Fruit fly (Drosophila melanogaster) whole organism, embryonic: ENCODE data around the gene CG17032.

ENCODE experiments used
- Atf-2 ChIP-seq: fragments of 200-800 bp; sonication (Bioruptor generic); optimal IDR thresholded peaks from 2 replicates; lab custom pipeline; 2016; ENCODE audit warnings: missing biosample characterization, missing genetic modification characterization
- Blimp-1 ChIP-seq: fragments of 200-800 bp; sonication (Bioruptor generic); optimal IDR thresholded peaks from 3 replicates; lab custom pipeline; 2018; ENCODE audit warnings: missing biosample characterization, missing genetic modification characterization, mild to moderate bottlenecking, moderate library complexity, missing genetic modification reagents
- BtbVII ChIP-seq: fragments of 200-800 bp; sonication (Bioruptor generic); optimal IDR thresholded peaks from 3 replicates; lab custom pipeline; 2017; ENCODE audit warnings: missing biosample characterization, mild to moderate bottlenecking, missing genetic modification characterization
- CG10543 ChIP-seq: fragments of 200-800 bp; sonication (Bioruptor generic); optimal IDR thresholded peaks from 3 replicates; lab custom pipeline; 2017; ENCODE audit warnings: missing biosample characterization, mild to moderate bottlenecking, missing genetic modification characterization, moderate library complexity
- CG12942 ChIP-seq: fragments of 200-800 bp; sonication (Bioruptor generic); optimal IDR thresholded peaks from 3 replicates; lab custom pipeline; 2016; ENCODE audit warnings: missing biosample characterization, missing genetic modification characterization
- CG15269 ChIP-seq: fragments of 200-800 bp; sonication (Bioruptor generic); optimal IDR thresholded peaks from 2 replicates; lab custom pipeline; 2018; ENCODE audit warnings: missing biosample characterization, mild to moderate bottlenecking, missing genetic modification characterization, moderate library complexity
- CG15696 ChIP-seq: fragments of 200-800 bp; sonication (Bioruptor generic); optimal IDR thresholded peaks from 2 replicates; lab custom pipeline; 2019; ENCODE audit warnings: missing biosample characterization, mild to moderate bottlenecking, missing genetic modification characterization, moderate library complexity
- CG17186 ChIP-seq: fragments of 200-800 bp; sonication (Bioruptor generic); optimal IDR thresholded peaks from 3 replicates; lab custom pipeline; 2017; ENCODE audit warnings: missing biosample characterization, missing genetic modification reagents, missing genetic modification characterization
- CG30403 ChIP-seq: fragments of 200-800 bp; sonication (Bioruptor generic); optimal IDR thresholded peaks from 3 replicates; lab custom pipeline; 2016; ENCODE audit warnings: missing biosample characterization, missing genetic modification characterization
- CG31224 ChIP-seq: fragments of 200-800 bp; sonication (Bioruptor generic); IDR thresholded peaks from 2 replicates; pipeline ENCODE4 v1.3.6; 2022; ENCODE audit warnings: missing biosample characterization, missing genetic modification characterization
- CG32772 ChIP-seq: fragments of 200-800 bp; sonication (Bioruptor generic); IDR thresholded peaks from 2 replicates; pipeline ENCODE4 v1.3.6; 2022; ENCODE audit warnings: missing biosample characterization, missing genetic modification characterization
- CG33557 ChIP-seq: fragments of 200-800 bp; sonication (Bioruptor generic); optimal IDR thresholded peaks from 2 replicates; lab custom pipeline; 2019; ENCODE audit warnings: missing biosample characterization, mild to moderate bottlenecking, missing genetic modification characterization, moderate library complexity
- CG34422 ChIP-seq: fragments of 200-800 bp; sonication (Bioruptor generic); IDR thresholded peaks from 3 replicates; pipeline ENCODE4 v1.3.6; 2022; ENCODE audit warnings: missing biosample characterization, missing genetic modification characterization
- CG4404 ChIP-seq: fragments of 200-800 bp; sonication (Bioruptor generic); IDR thresholded peaks from 2 replicates; pipeline ENCODE4 v1.3.6; 2022; ENCODE audit warnings: missing biosample characterization, missing genetic modification characterization
- CG4730 ChIP-seq: fragments of 200-800 bp; sonication (Bioruptor generic); IDR thresholded peaks from 2 replicates; pipeline ENCODE4 v1.3.6; 2022; ENCODE audit warnings: missing biosample characterization, missing genetic modification characterization
- CG6272 ChIP-seq: fragments of 200-800 bp; sonication (Bioruptor generic); IDR thresholded peaks from 2 replicates; pipeline ENCODE4 v1.3.6; 2022; ENCODE audit warnings: missing biosample characterization, missing genetic modification characterization
- CG8290 ChIP-seq, 3 experiments: fragments of 200-800 bp; sonication (Bioruptor generic); optimal IDR thresholded peaks; 2 replicates each; lab custom pipeline; 2016 to 2019; ENCODE audit warnings: missing biosample characterization in 3 of 3, missing genetic modification characterization in 3 of 3, mild to moderate bottlenecking in 2 of 3, moderate library complexity in 1 of 3
- CG9437 ChIP-seq: fragments of 200-800 bp; sonication (Bioruptor generic); optimal IDR thresholded peaks from 2 replicates; lab custom pipeline; 2018; ENCODE audit warnings: missing biosample characterization, mild to moderate bottlenecking, missing genetic modification characterization
- CoRest ChIP-seq: fragments of 200-800 bp; sonication (Bioruptor generic); optimal IDR thresholded peaks from 3 replicates; lab custom pipeline; 2018; ENCODE audit warnings: missing biosample characterization, mild to moderate bottlenecking, missing genetic modification characterization, moderate library complexity
- D19B ChIP-seq: fragments of 200-800 bp; sonication (Bioruptor generic); optimal IDR thresholded peaks from 2 replicates; lab custom pipeline; 2017; ENCODE audit warnings: missing biosample characterization, mild to moderate bottlenecking, missing genetic modification characterization
- Dll ChIP-seq: fragments of 200-800 bp; sonication (Bioruptor generic); IDR thresholded peaks from 4 replicates; pipeline ENCODE4 v1.3.6; 2022; ENCODE audit warnings: missing biosample characterization, missing genetic modification characterization; ENCODE audit not compliant: partially characterized antibody
- Fer3 ChIP-seq: fragments of 200-800 bp; sonication (Bioruptor generic); optimal IDR thresholded peaks from 2 replicates; lab custom pipeline; 2018; ENCODE audit warnings: missing biosample characterization, mild to moderate bottlenecking, missing genetic modification characterization, moderate library complexity
- HmgD ChIP-seq: fragments of 200-800 bp; sonication (Bioruptor generic); optimal IDR thresholded peaks from 3 replicates; lab custom pipeline; 2016; ENCODE audit warnings: missing biosample characterization, missing genetic modification characterization
- Kr ChIP-seq: fragments of 200-800 bp; sonication (Bioruptor generic); optimal IDR thresholded peaks from 2 replicates; lab custom pipeline; 2017; ENCODE audit warnings: missing biosample characterization, mild to moderate bottlenecking, missing genetic modification characterization
- Mes4 ChIP-seq: fragments of 200-800 bp; sonication (Bioruptor generic); optimal IDR thresholded peaks from 2 replicates; lab custom pipeline; 2016; ENCODE audit warnings: missing biosample characterization, missing genetic modification characterization
- Oaz ChIP-seq: fragments of 200-800 bp; sonication (Bioruptor generic); IDR thresholded peaks from 2 replicates; pipeline ENCODE4 v1.3.6; 2022; ENCODE audit warnings: missing biosample characterization, missing genetic modification characterization
- Spps ChIP-seq: fragments of 200-800 bp; sonication (Bioruptor generic); optimal IDR thresholded peaks from 2 replicates; lab custom pipeline; 2018; ENCODE audit warnings: missing biosample characterization, mild to moderate bottlenecking, missing genetic modification characterization
- al ChIP-seq: fragments of 200-800 bp; sonication (Bioruptor generic); IDR thresholded peaks from 2 replicates; pipeline ENCODE4 v1.3.6; 2022; ENCODE audit warnings: missing biosample characterization, missing genetic modification characterization
- aop ChIP-seq: fragments of 200-800 bp; sonication (Bioruptor generic); IDR thresholded peaks from 2 replicates; pipeline ENCODE4 v1.3.6; 2022; ENCODE audit warnings: missing biosample characterization, missing genetic modification characterization
- ash1 ChIP-seq: fragments of 200-800 bp; sonication (Bioruptor generic); optimal IDR thresholded peaks from 2 replicates; lab custom pipeline; 2018; ENCODE audit warnings: missing biosample characterization, mild to moderate bottlenecking, missing genetic modification characterization
- bcd ChIP-seq: fragments of 200-800 bp; sonication (Bioruptor generic); optimal IDR thresholded peaks from 2 replicates; lab custom pipeline; 2017; ENCODE audit warnings: missing biosample characterization, mild to moderate bottlenecking, missing genetic modification characterization
- chn ChIP-seq: fragments of 200-800 bp; sonication (Bioruptor generic); optimal IDR thresholded peaks from 2 replicates; lab custom pipeline; 2016; ENCODE audit warnings: missing biosample characterization, missing genetic modification characterization
- croc ChIP-seq: fragments of 200-800 bp; sonication (Bioruptor generic); conservative IDR thresholded peaks from 3 replicates; pipeline ENCODE4 v1.3.6; 2022; ENCODE audit warnings: missing biosample characterization, missing genetic modification characterization
- da ChIP-seq: fragments of 200-800 bp; sonication (Bioruptor generic); optimal IDR thresholded peaks from 2 replicates; lab custom pipeline; 2016; ENCODE audit warnings: missing biosample characterization, missing genetic modification characterization
- eve ChIP-seq, 2 experiments: fragments of >200 bp; optimal IDR thresholded peaks; 2 replicates each; lab custom pipeline; 2017; ENCODE audit warnings: missing biosample characterization in 2 of 2, missing genetic modification characterization in 2 of 2
- ftz-f1 ChIP-seq: fragments of 200-800 bp; sonication (Bioruptor generic); optimal IDR thresholded peaks from 2 replicates; lab custom pipeline; 2016; ENCODE audit warnings: missing biosample characterization, missing genetic modification characterization
- gce ChIP-seq: fragments of 200-800 bp; sonication (Bioruptor generic); IDR thresholded peaks from 3 replicates; pipeline ENCODE4 v1.3.6; 2022; ENCODE audit warnings: missing biosample characterization, missing genetic modification characterization
- gcm ChIP-seq: fragments of 200-800 bp; sonication (Bioruptor generic); optimal IDR thresholded peaks from 2 replicates; lab custom pipeline; 2019; ENCODE audit warnings: missing biosample characterization, mild to moderate bottlenecking, missing genetic modification characterization, moderate library complexity
- grau ChIP-seq: fragments of 200-800 bp; optimal IDR thresholded peaks from 3 replicates; lab custom pipeline; 2019; ENCODE audit warnings: missing biosample characterization, mild to moderate bottlenecking, missing genetic modification characterization, moderate library complexity
- gsb-n ChIP-seq: fragments of 200-800 bp; sonication (Bioruptor generic); optimal IDR thresholded peaks from 3 replicates; lab custom pipeline; 2018; ENCODE audit warnings: missing biosample characterization, mild to moderate bottlenecking, missing genetic modification characterization
- jumu ChIP-seq: fragments of 200-800 bp; sonication (Bioruptor generic); optimal IDR thresholded peaks from 3 replicates; lab custom pipeline; 2016; ENCODE audit warnings: missing biosample characterization, missing genetic modification characterization
- nom ChIP-seq: fragments of 200-800 bp; sonication (Bioruptor generic); optimal IDR thresholded peaks from 2 replicates; lab custom pipeline; 2017; ENCODE audit warnings: missing biosample characterization, missing genetic modification characterization, mild to moderate bottlenecking, moderate library complexity, missing genetic modification reagents
- pita ChIP-seq: fragments of 200-800 bp; sonication (Bioruptor generic); optimal IDR thresholded peaks from 2 replicates; lab custom pipeline; 2017; ENCODE audit warnings: missing biosample characterization, mild to moderate bottlenecking, missing genetic modification characterization
- pros ChIP-seq: fragments of 200-800 bp; sonication (Bioruptor generic); optimal IDR thresholded peaks from 3 replicates; lab custom pipeline; 2019; ENCODE audit warnings: missing biosample characterization, mild to moderate bottlenecking, missing genetic modification characterization, moderate library complexity
- slbo ChIP-seq: fragments of 200-800 bp; sonication (Bioruptor generic); IDR thresholded peaks from 2 replicates; pipeline ENCODE4 v1.3.6; 2022; ENCODE audit warnings: missing biosample characterization, missing genetic modification characterization
- usp ChIP-seq: fragments of >200 bp; optimal IDR thresholded peaks from 2 replicates; lab custom pipeline; 2017; ENCODE audit warnings: missing biosample characterization, missing genetic modification characterization
- wor ChIP-seq: fragments of 200-800 bp; sonication (Bioruptor generic); IDR thresholded peaks from 2 replicates; pipeline ENCODE4 v1.3.6; 2022; ENCODE audit warnings: missing biosample characterization, missing genetic modification characterization
- zen2 ChIP-seq: fragments of 200-800 bp; sonication (Bioruptor generic); IDR thresholded peaks from 3 replicates; pipeline ENCODE4 v1.3.6; 2022; ENCODE audit warnings: missing biosample characterization, missing genetic modification characterization; ENCODE audit not compliant: partially characterized antibody
- zf30C ChIP-seq: fragments of 200-800 bp; sonication (Bioruptor generic); optimal IDR thresholded peaks from 3 replicates; lab custom pipeline; 2018; ENCODE audit warnings: missing biosample characterization, mild to moderate bottlenecking, missing genetic modification characterization

The CG17032 gene

dm6 chr3L:16004401-16005237 is 46.0 kb downstream of the CG17032 start, which contains the start of the genes hzg and mRpS31 (continued):
- peak; percentile 5 for TF ChIP-seq zf30C
- peak; percentile 35; the same call in 1 of the 3 replicates for TF ChIP-seq CG34422 (GFP tag; lab: Robert Waterston, UW)
- TF ChIP-seq croc (GFP tag; lab: Robert Waterston, UW) = no peak
- TF ChIP-seq grau (tag; lab: Kevin White, UChicago) = peak; percentile 71
- no peak for TF ChIP-seq Kr (GFP tag; lab: Kevin White, UChicago)
- TF ChIP-seq eve (GFP tag; optimal IDR thresholded peaks at IDR 0.05; lab: Kevin White, UChicago) = no peak
- peak; percentile 36 for TF ChIP-seq CG8290 (GFP tag; optimal IDR thresholded peaks at IDR 0.05; lab: Kevin White, UChicago)
- TF ChIP-seq CG8290 (tag; optimal IDR thresholded peaks at IDR 0.05; lab: Kevin White, UChicago) = peak in 1 of 2 experiments; percentile 5
- TF ChIP-seq BtbVII (GFP tag; lab: Kevin White, UChicago) = peak; percentile 9
- no peak for TF ChIP-seq CG10543 (GFP tag; lab: Kevin White, UChicago)
- TF ChIP-seq gce (GFP tag; lab: Robert Waterston, UW) = no peak
- peak; percentile 41 for TF ChIP-seq CG4404 (GFP tag; lab: Robert Waterston, UW)
- peak; percentile 65 for TF ChIP-seq slbo
- TF ChIP-seq zen2 (GFP tag; lab: Robert Waterston, UW) = no peak
- TF ChIP-seq aop (GFP tag; lab: Robert Waterston, UW) = no peak
- peak; percentile 58 for TF ChIP-seq Atf-2 (GFP tag; lab: Kevin White, UChicago)
- TF ChIP-seq Spps (tag; lab: Kevin White, UChicago) = no peak
- TF ChIP-seq Oaz (GFP tag; lab: Robert Waterston, UW) = no peak
- TF ChIP-seq D19B (GFP tag; lab: Kevin White, UChicago) = no peak
- no peak for TF ChIP-seq CG4730
- TF ChIP-seq CG15696 (tag; lab: Kevin White, UChicago) = peak; percentile 52
- peak; percentile 46 for TF ChIP-seq CG15269 (tag; lab: Kevin White, UChicago)
- no peak for TF ChIP-seq wor (GFP tag; lab: Robert Waterston, UW)
- TF ChIP-seq da (GFP tag; lab: Kevin White, UChicago) = no peak
- peak; percentile 46 for TF ChIP-seq chn (GFP tag; lab: Kevin White, UChicago)
- TF ChIP-seq ftz-f1 (GFP tag; lab: Kevin White, UChicago) = no peak
- peak; percentile 45 for TF ChIP-seq CG12942 (GFP tag; lab: Kevin White, UChicago)
- no peak for TF ChIP-seq pita (GFP tag; lab: Kevin White, UChicago)
- TF ChIP-seq CG9437 (GFP tag; lab: Kevin White, UChicago) = peak; percentile 23
- TF ChIP-seq gsb-n (tag; lab: Kevin White, UChicago) = peak; percentile 20
- no peak for TF ChIP-seq gcm (GFP tag; lab: Kevin White, UChicago)
- TF ChIP-seq CG30403 = peak; percentile 74
- peak; percentile 73 for TF ChIP-seq CoRest (tag; lab: Kevin White, UChicago)
- TF ChIP-seq CG6272 (GFP tag; lab: Robert Waterston, UW) = peak; percentile 51
- peak; percentile 88 for TF ChIP-seq nom
- TF ChIP-seq ash1 (GFP tag; lab: Kevin White, UChicago) = no peak
- no peak for TF ChIP-seq usp
- peak; percentile 41 for TF ChIP-seq jumu
- TF ChIP-seq HmgD (GFP tag; lab: Kevin White, UChicago) = no peak
- TF ChIP-seq pros (GFP tag; lab: Kevin White, UChicago) = no peak
- TF ChIP-seq CG32772 (GFP tag; lab: Robert Waterston, UW) = no peak
- TF ChIP-seq Dll (GFP tag; lab: Robert Waterston, UW) = no peak
- no peak for TF ChIP-seq Mes4 (GFP tag; lab: Kevin White, UChicago)
- peak; percentile 64 for TF ChIP-seq Fer3
- TF ChIP-seq bcd = peak; percentile 14
- peak; percentile 65 for TF ChIP-seq Blimp-1
- peak; percentile 52; the same call in 1 of the 2 replicates for TF ChIP-seq al
- 0 out of 2 replicates have a peak, but pooled peaks have one; percentile 35 for TF ChIP-seq CG31224 (GFP tag; lab: Robert Waterston, UW)
- TF ChIP-seq CG17186 (GFP tag; lab: Kevin White, UChicago) = no peak
- peak; percentile 31 for TF ChIP-seq CG33557 (GFP tag; lab: Kevin White, UChicago)
